Worm (Caenorhabditis elegans): ENCODE measurements around the gene gly-12.
A peak's percentile ranks its signal among the peaks of the same experiment; 100 is the strongest.

The gly-12 gene

DNA sequence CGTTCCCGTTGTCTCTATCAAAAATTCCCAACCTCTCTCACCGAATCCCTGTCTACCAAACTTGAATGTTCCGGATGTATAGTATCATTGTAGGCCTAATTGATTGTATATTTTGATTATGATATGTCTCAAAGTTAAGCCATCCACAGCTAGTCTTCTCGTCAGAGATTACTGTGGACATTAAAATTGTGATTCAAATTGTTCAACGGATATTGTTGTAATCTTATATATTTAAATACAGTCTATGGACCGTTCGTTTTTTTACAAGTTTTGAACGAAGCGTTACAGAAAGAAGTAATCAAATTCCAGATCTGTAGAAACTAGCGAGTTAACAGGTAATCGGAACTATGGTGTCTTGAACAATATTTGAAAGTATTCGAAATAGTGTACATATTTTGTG is 4.9 kb upstream of the gly-12 start, which contains the start of gene F48E3.9 (continued):
- TF ChIP-seq aptf-2 (GFP tag; conservative IDR thresholded peaks at IDR 0.05) (no peak), attf-6 (GFP tag; IDR thresholded peaks at IDR 0.05) (no peak), die-1 (tag; optimal IDR thresholded peaks at IDR 0.05) (no peak), Y67H2A.10 (GFP tag; conservative IDR thresholded peaks at IDR 0.05) (no peak)

DNA sequence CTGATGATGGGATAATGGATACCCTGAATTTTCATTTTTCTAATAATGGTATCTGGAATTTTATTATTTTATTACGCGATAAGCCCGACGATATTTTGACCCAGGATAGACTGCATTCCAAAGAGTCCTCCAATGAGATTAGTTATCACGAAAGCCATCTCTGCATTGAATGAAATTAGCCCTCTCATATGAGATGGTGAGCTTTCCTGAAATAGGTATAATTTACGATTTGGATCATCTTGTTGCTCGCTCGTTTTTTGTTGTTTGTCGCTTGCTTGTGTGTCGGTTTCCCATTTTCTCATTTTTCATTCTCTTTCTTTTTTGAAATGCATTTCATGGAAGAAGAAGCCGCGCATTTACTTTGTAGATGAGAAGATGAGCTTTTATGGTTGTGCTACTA is 5.9 kb downstream of the gly-12 start:
- TF ChIP-seq F23B12.7 (tag; optimal IDR thresholded peaks at IDR 0.05; ENCODE audit: insufficient read depth) (no peak), Y56A3A.18 (GFP tag; IDR thresholded peaks at IDR 0.05) (no peak), F37B4.10 (GFP tag; IDR thresholded peaks at IDR 0.05) (0 out of 2 replicates have a peak, but pooled peaks have one; percentile 68), pha-4 (tag; optimal IDR thresholded peaks at IDR 0.05) (no peak)

ce11 chrX:7493020-7493419 is 7.4 kb downstream of the gly-12 start, which contains the start of gene F48E3.2:
F48E3.2 (minus strand) TSS chrX:7493120.
- TF ChIP-seq nhr-90 (tag; optimal IDR thresholded peaks at IDR 0.05) (no peak), ztf-28 (GFP tag; IDR thresholded peaks at IDR 0.05) (no peak), attf-6 (GFP tag; IDR thresholded peaks at IDR 0.05) (no peak), ZK185.1 (tag; optimal IDR thresholded peaks at IDR 0.05; ENCODE audit: poor library complexity, severe bottlenecking) (no peak)

- TF ChIP-seq die-1 (tag; optimal IDR thresholded peaks at IDR 0.05) (no peak), lin-40 (tag; optimal IDR thresholded peaks at IDR 0.05) (no peak), fkh-3 (tag; optimal IDR thresholded peaks at IDR 0.05) (no peak), pha-4 (tag; optimal IDR thresholded peaks at IDR 0.05) (no peak), aptf-2 (GFP tag; conservative IDR thresholded peaks at IDR 0.05) (no peak), K12H6.12 (tag; optimal IDR thresholded peaks at IDR 0.05) (no peak), madf-6 (GFP tag; IDR thresholded peaks at IDR 0.05) (no peak)
Observed at ce11 chrX:7495491-7495890, 9.8 kb downstream of the gly-12 start, which contains the start of gene try-14. try-14 (minus strand) TSS chrX:7495591.

ce11 chrX:7500970-7501369 is 15.3 kb downstream of the gly-12 start, which contains the start of gene uggt-1:
uggt-1 (minus strand) TSS chrX:7500982.
- TF ChIP-seq F23B12.7 (tag; optimal IDR thresholded peaks at IDR 0.05; ENCODE audit: insufficient read depth): no peak
- TF ChIP-seq aptf-3 (GFP tag; IDR thresholded peaks at IDR 0.05): no peak
- peak; percentile 15 for TF ChIP-seq snpc-4 (GFP tag; optimal IDR thresholded peaks at IDR 0.05)
- peak in 1 of 4 experiments; percentile 79 for TF ChIP-seq snpc-4 (tag; optimal IDR thresholded peaks at IDR 0.05)
- peak; percentile 59 for TF ChIP-seq ets-4 (GFP tag; optimal IDR thresholded peaks at IDR 0.05)
- TF ChIP-seq B0336.3 (GFP tag; IDR thresholded peaks at IDR 0.05): no peak
- 0 out of 2 replicates have a peak, but pooled peaks have one; percentile 44 for TF ChIP-seq hmg-20 (GFP tag; IDR thresholded peaks at IDR 0.05)
- TF ChIP-seq Y95B8A.8 (GFP tag; IDR thresholded peaks at IDR 0.05): no peak
- TF ChIP-seq pbrm-1 (GFP tag; IDR thresholded peaks at IDR 0.05): peak; percentile 85
- TF ChIP-seq Y67H2A.10 (GFP tag; conservative IDR thresholded peaks at IDR 0.05): no peak
- no peak for TF ChIP-seq lin-26 (GFP tag; IDR thresholded peaks at IDR 0.05)
- peak; percentile 96 for TF ChIP-seq ztf-18 (tag; optimal IDR thresholded peaks at IDR 0.05)
- TF ChIP-seq sptf-2 (GFP tag; optimal IDR thresholded peaks at IDR 0.05): peak; percentile 27
- TF ChIP-seq bed-1 (GFP tag; IDR thresholded peaks at IDR 0.05): no peak
- TF ChIP-seq hsf-1 (GFP tag; IDR thresholded peaks at IDR 0.05): no peak
- TF ChIP-seq rec-8 (tag; optimal IDR thresholded peaks at IDR 0.05): no peak
- TF ChIP-seq nfya-2 (GFP tag; IDR thresholded peaks at IDR 0.05): no peak
- TF ChIP-seq nhr-90 (tag; optimal IDR thresholded peaks at IDR 0.05): peak; percentile 42
- peak; percentile 32; the same call in 1 of the 2 replicates for TF ChIP-seq ceh-100 (GFP tag; IDR thresholded peaks at IDR 0.05)
- peak; percentile 64; the same call in 1 of the 2 replicates for TF ChIP-seq lir-1 (GFP tag; conservative IDR thresholded peaks at IDR 0.05)
- TF ChIP-seq athp-1 (tag; optimal IDR thresholded peaks at IDR 0.05): no peak
- TF ChIP-seq zfh-2 (GFP tag; conservative IDR thresholded peaks at IDR 0.05): peak; percentile 91
- no peak for TF ChIP-seq B0019.2 (GFP tag; conservative IDR thresholded peaks at IDR 0.05)
- TF ChIP-seq ceh-27 (GFP tag; optimal IDR thresholded peaks at IDR 0.05): peak; percentile 80
- no peak for TF ChIP-seq Y53F4B.3 (GFP tag; IDR thresholded peaks at IDR 0.05)
- TF ChIP-seq snpc-1.3 (tag; optimal IDR thresholded peaks at IDR 0.05; ENCODE audit: insufficient read depth): no peak
- TF ChIP-seq ztf-6 (GFP tag; IDR thresholded peaks at IDR 0.05): no peak
- no peak for TF ChIP-seq attf-3 (GFP tag; conservative IDR thresholded peaks at IDR 0.05)
- TF ChIP-seq F22D6.2 (tag; optimal IDR thresholded peaks at IDR 0.05): no peak

Measured in whole organism, young adult.